Fruit fly (Drosophila melanogaster) Kc167 (cell line): ENCODE results near the gene pr.

Source experiments
- Myc ChIP-seq: fragments of >200 bp; optimal IDR thresholded peaks from 2 replicates; lab custom pipeline; 2017; ENCODE audit warnings: missing external identifiers
- h ChIP-seq: fragments of >200 bp; optimal IDR thresholded peaks from 3 replicates; lab custom pipeline; 2018; ENCODE audit warnings: missing external identifiers
- insv ChIP-seq: fragments of >200 bp; optimal IDR thresholded peaks from 3 replicates; lab custom pipeline; 2018; ENCODE audit warnings: missing external identifiers
- psq ChIP-seq: fragments of >200 bp; optimal IDR thresholded peaks from 2 replicates; lab custom pipeline; 2017; ENCODE audit warnings: missing external identifiers
- ttk ChIP-seq: sonication (Bioruptor generic); optimal IDR thresholded peaks from 2 replicates; lab custom pipeline; 2017; ENCODE audit warnings: missing external identifiers

- TF ChIP-seq psq: no peak
- TF ChIP-seq Myc (lab: Kevin White, UChicago): no peak
- no peak for TF ChIP-seq insv
- no peak for TF ChIP-seq h (lab: Kevin White, UChicago)
- TF ChIP-seq ttk (lab: Kevin White, UChicago): no peak
Measured at dm6 chr2L:20084068-20084651, 8.9 kb upstream of the pr start.
